Fruit fly (Drosophila melanogaster): Measurements from ENCODE around the gene t-cup.

DNA sequence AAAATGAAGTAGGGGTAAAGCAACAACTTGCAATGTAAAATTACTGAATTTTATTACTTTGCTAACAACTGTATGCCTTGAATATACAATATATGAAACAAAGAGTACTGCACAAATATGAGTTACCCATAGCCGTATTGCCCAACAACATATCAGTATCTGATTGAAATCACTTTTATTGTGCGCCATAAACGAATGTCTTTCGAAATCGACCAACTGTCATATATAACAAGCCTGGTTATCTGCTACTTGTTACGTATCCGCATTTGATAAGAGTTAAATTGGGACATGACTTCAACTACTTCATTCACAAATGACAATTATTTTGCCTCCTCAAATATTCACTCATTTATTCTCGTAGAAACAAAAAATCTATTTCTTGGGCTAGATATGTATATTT lies 11.5 kb upstream of the t-cup start:
- TF ChIP-seq h (optimal IDR thresholded peaks at IDR 0.05) (no peak), psq (optimal IDR thresholded peaks at IDR 0.05) (no peak), insv (optimal IDR thresholded peaks at IDR 0.05) (no peak)

Measured in Kc167 (cell line).